Worm (Caenorhabditis elegans): ENCODE measurements around the gene uncp-18.

DNA sequence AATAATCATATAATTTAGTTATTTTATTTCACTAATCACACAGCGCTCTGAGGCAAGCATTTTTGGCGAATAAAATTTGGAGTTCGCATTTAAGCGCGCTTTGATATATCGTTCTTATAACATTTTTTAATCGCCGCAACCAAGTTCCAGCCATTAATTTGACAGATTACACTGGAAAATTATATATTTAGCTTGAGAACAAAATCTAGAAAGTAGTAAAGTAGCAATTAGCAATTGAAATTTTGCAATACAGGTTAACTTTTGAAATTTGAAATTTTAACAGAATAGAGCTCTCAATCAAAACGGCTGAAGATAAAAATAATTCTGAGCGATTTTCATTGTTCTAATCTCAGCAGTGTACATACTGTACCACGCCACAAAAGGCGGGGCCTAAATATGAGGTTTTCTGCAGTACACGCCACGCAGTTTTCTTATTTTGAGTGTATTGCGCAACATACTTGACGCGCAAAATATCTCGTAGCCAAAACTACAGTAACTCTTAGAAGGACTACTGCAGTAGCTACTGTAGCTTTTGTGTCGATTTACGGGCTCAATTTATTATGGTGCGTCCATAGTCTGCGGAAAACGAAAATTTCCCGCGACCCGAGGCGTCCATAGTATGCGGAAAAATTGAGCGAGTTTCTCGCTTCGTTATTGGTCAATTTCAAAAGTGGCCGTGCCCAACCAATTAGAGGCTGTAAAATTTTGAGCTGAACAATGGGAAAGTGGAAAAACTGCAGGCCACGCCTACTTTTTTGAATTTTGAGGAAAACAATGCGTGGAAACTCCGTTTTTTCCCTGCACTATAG is 36.9 kb downstream of the uncp-18 start:
- TF ChIP-seq lsy-12 (tag; optimal IDR thresholded peaks at IDR 0.05), result no peak
- no peak for TF ChIP-seq ama-1 (optimal IDR thresholded peaks at IDR 0.05)
- TF ChIP-seq nhr-237 (tag; optimal IDR thresholded peaks at IDR 0.05), result no peak
- no peak for TF ChIP-seq mdl-1 (tag; optimal IDR thresholded peaks at IDR 0.05)
- no peak for TF ChIP-seq fos-1 (tag; optimal IDR thresholded peaks at IDR 0.05)
- peak; percentile 28 for TF ChIP-seq nfya-1 (tag; optimal IDR thresholded peaks at IDR 0.05; ENCODE audit: insufficient read depth)
- no peak for TF ChIP-seq daf-12 (tag; optimal IDR thresholded peaks at IDR 0.05)
- no peak for TF ChIP-seq ceh-16 (tag; optimal IDR thresholded peaks at IDR 0.05)
- no peak for TF ChIP-seq snpc-4 (tag; optimal IDR thresholded peaks at IDR 0.05)
- TF ChIP-seq jun-1 (tag; optimal IDR thresholded peaks at IDR 0.05), result no peak
- TF ChIP-seq elt-2 (tag; optimal IDR thresholded peaks at IDR 0.05), result no peak
- no peak for TF ChIP-seq unc-62 (GFP tag; optimal IDR thresholded peaks at IDR 0.05)

Data from whole organism, L3 larva.